Worm (Caenorhabditis elegans): Measurements from ENCODE around the gene ltd-1.

ltd-1 gene

DNA sequence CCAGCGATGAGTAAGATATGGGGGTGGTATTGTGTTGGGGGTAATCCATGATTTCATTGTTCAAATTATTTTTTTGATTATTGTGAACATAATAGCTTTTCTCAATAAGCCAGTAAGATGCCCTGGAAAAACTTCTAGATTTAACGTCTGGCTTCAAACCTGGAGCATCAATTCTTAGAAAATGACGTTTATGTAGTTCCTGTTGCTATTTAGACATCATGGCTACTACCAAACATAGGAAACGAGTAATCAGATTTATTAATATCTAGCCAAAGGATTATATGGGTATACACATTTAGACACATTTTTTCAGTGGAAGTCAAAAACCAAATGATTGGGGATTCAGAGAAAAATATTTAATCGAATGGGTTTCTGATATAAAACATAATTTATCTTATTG is 33.0 kb downstream of the ltd-1 start:
- TF ChIP-seq ceh-39 (tag; optimal IDR thresholded peaks at IDR 0.05) (no peak), cnd-1 (tag; optimal IDR thresholded peaks at IDR 0.05) (no peak), sptf-1 (tag; optimal IDR thresholded peaks at IDR 0.05) (no peak), tbx-8 (GFP tag; optimal IDR thresholded peaks at IDR 0.05) (no peak), zip-8 (tag; optimal IDR thresholded peaks at IDR 0.05) (no peak), unc-39 (tag; optimal IDR thresholded peaks at IDR 0.05) (no peak)

DNA sequence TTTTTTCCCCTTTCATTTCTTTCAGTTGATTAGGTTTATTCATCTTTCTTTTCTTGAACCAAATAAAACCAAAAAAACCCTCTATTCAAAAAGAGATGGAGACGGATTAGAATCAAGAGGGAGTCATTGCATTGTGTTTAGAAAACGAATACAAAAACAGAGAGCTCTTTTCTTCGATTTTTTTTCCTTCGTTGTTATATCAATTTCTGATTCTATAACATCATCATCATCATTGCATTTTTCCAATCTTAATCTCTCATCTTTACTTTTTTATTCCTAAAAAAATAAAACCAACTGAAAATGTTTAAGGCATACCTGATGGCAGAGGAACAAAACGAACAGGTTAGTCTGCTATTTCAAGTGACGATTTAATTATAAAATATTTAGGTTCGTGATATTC is 33.8 kb downstream of the ltd-1 start, which contains the start of gene T05H10.8:
T05H10.8 (plus strand) TSS at position 301 of the 400 bp plus-strand sequence.
- TF ChIP-seq unc-39 (tag; optimal IDR thresholded peaks at IDR 0.05) = no peak
- TF ChIP-seq zip-8 (tag; optimal IDR thresholded peaks at IDR 0.05) = no peak

DNA sequence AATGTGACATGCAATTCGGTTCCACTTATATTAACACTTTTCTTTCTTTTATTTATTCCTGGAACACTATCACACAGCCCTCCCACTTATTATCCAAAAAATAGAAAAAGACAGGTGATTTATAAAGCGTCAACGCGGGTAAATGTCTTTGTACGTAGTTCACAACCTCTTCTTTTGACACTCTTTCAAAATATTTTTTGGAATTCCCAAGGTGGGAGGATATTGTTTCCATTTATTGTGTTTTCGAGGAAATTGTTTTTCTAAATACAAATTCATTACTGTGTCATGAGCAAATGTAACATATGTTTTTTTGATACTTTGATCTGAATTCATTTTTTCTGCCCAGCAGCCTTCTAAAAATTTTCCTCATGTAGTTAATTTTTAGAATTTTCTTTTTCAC is 34.6 kb downstream of the ltd-1 start:
- no peak for TF ChIP-seq mab-5 (tag; optimal IDR thresholded peaks at IDR 0.05)
- TF ChIP-seq elt-3 (tag; optimal IDR thresholded peaks at IDR 0.05) = no peak
- no peak for TF ChIP-seq nhr-12 (tag; optimal IDR thresholded peaks at IDR 0.05)
- no peak for TF ChIP-seq nhr-76 (tag; optimal IDR thresholded peaks at IDR 0.05)
- no peak for TF ChIP-seq tbx-8 (GFP tag; optimal IDR thresholded peaks at IDR 0.05)
- no peak for TF ChIP-seq ztf-11 (tag; optimal IDR thresholded peaks at IDR 0.05)
- no peak for TF ChIP-seq unc-120 (tag; optimal IDR thresholded peaks at IDR 0.05; ENCODE audit: poor library complexity, severe bottlenecking)
- TF ChIP-seq blmp-1 (tag; optimal IDR thresholded peaks at IDR 0.05) = no peak
- TF ChIP-seq sptf-1 (tag; optimal IDR thresholded peaks at IDR 0.05) = no peak
- TF ChIP-seq sem-2 (GFP tag; optimal IDR thresholded peaks at IDR 0.05) = no peak
- TF ChIP-seq mls-2 (tag; optimal IDR thresholded peaks at IDR 0.05) = no peak
- no peak for TF ChIP-seq drap-1 (GFP tag; optimal IDR thresholded peaks at IDR 0.05)
- no peak for TF ChIP-seq hlh-1 (tag; optimal IDR thresholded peaks at IDR 0.05)
- TF ChIP-seq lin-32 (GFP tag; optimal IDR thresholded peaks at IDR 0.05) = no peak
- TF ChIP-seq lin-13 (tag; optimal IDR thresholded peaks at IDR 0.05) = no peak
- TF ChIP-seq unc-39 (tag; optimal IDR thresholded peaks at IDR 0.05) = no peak
- no peak for TF ChIP-seq snpc-4 (tag; optimal IDR thresholded peaks at IDR 0.05)
- no peak for TF ChIP-seq bed-3 (GFP tag; optimal IDR thresholded peaks at IDR 0.05)
- TF ChIP-seq unc-62 (GFP tag; optimal IDR thresholded peaks at IDR 0.05) = no peak

DNA sequence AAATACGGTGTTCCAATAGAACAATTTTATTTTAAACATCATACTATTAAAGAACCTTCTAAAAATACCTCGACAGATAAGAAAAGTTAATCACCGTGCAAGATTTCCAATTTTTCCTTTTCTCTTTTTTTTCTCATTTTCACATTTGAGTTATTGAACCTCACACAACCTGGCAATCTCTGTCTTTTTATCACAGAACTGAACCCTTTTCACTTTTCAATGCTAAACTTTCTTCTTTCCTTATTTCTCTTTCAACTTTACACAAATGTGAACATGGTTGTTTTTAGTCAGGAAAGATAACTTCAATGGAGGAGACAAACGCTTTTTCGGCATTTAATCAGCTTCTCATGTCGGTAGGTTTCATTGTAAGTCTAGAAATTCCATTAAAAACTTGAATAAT is 39.7 kb downstream of the ltd-1 start, which contains the start of gene T05H10.4:
T05H10.4 (plus strand) TSS at position 301 of the 400 bp plus-strand sequence.
- TF ChIP-seq elt-3 (tag; optimal IDR thresholded peaks at IDR 0.05) = no peak
- TF ChIP-seq lin-13 (tag; optimal IDR thresholded peaks at IDR 0.05) = no peak
- TF ChIP-seq unc-39 (tag; optimal IDR thresholded peaks at IDR 0.05) = no peak
- TF ChIP-seq mep-1 (tag; optimal IDR thresholded peaks at IDR 0.05) = no peak
- TF ChIP-seq drap-1 (GFP tag; optimal IDR thresholded peaks at IDR 0.05) = no peak
- no peak for TF ChIP-seq mab-5 (tag; optimal IDR thresholded peaks at IDR 0.05)
- no peak for TF ChIP-seq ztf-11 (tag; optimal IDR thresholded peaks at IDR 0.05)
- no peak for TF ChIP-seq nhr-2 (tag; optimal IDR thresholded peaks at IDR 0.05)
- TF ChIP-seq flh-1 (GFP tag; optimal IDR thresholded peaks at IDR 0.05) = no peak
- no peak for TF ChIP-seq unc-62 (GFP tag; optimal IDR thresholded peaks at IDR 0.05)
- TF ChIP-seq hlh-1 (tag; optimal IDR thresholded peaks at IDR 0.05) = no peak
- TF ChIP-seq bed-3 (GFP tag; optimal IDR thresholded peaks at IDR 0.05) = no peak
- TF ChIP-seq tbx-8 (GFP tag; optimal IDR thresholded peaks at IDR 0.05) = no peak

DNA sequence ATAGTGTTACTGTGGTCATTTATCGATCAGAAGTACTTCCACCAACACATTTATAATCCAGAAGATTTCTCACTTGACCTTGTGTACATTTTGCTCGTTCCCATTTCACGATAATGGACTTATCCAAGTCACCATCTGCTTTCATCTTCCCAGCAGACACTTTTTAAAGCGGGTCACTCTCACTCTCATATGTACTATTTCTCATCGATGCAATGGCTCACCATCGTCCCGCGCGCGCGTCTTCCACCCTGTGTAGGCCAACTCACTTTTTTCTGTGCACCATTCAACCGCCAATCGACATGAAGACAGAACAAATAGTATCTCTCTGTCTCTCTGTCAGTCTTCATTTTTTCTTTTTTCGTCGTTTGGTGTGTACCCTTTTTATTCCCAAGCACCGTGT is 40.4 kb downstream of the ltd-1 start:
- peak; percentile 33 for TF ChIP-seq ces-1 (GFP tag; optimal IDR thresholded peaks at IDR 0.05)
- TF ChIP-seq cnd-1 (tag; optimal IDR thresholded peaks at IDR 0.05) = peak; percentile 51
- no peak for TF ChIP-seq nhr-12 (tag; optimal IDR thresholded peaks at IDR 0.05)
- no peak for TF ChIP-seq lsy-2 (tag; optimal IDR thresholded peaks at IDR 0.05)

DNA sequence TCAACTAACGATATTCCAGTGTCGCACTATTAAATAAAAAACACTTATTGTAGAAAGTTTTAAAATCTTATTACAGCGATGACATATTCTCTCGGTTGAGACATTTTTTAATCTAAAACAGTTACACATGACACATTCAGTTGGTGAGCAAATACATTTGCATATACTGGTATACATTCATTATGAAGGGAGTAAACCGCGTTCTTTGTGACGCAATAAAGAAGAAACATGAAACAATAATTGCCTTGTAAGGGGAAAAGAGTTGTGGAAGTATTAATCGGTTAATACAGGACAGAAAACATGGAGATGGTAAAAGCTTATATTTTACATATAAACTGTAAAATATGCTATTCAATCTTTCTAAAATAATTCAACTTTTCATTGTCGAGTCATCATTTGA is 41.2 kb downstream of the ltd-1 start:
- TF ChIP-seq nhr-2 (tag; optimal IDR thresholded peaks at IDR 0.05) = peak; percentile 56
- no peak for TF ChIP-seq mep-1 (tag; optimal IDR thresholded peaks at IDR 0.05)
- TF ChIP-seq zip-8 (tag; optimal IDR thresholded peaks at IDR 0.05) = peak; percentile 94
- no peak for TF ChIP-seq ceh-39 (tag; optimal IDR thresholded peaks at IDR 0.05)

DNA sequence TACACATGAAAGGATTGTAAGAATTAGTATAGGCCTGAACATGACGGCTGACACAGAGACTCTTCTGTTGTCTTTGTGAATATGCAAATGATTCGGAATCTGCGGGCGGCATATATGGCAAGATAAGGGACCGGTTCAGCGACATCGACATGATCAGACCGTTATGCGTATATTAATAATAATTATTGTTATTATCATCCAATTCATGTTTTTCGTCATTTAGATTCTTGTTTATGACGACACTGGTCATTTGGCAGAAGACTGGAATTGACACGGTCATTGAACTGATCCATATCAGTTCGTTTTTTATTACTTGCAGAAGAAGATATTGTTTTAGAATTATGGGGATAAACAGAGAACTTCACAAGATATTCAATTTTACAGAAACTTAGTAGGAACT is 42.1 kb downstream of the ltd-1 start, which contains the start of gene mtre-1:
mtre-1 (minus strand) TSS at position 101 of the 400 bp plus-strand sequence.
- TF ChIP-seq lin-32 (GFP tag; optimal IDR thresholded peaks at IDR 0.05) (no peak), elt-3 (tag; optimal IDR thresholded peaks at IDR 0.05) (no peak), elt-1 (tag; optimal IDR thresholded peaks at IDR 0.05; ENCODE audit: borderline replicate concordance, insufficient read depth) (peak; percentile 41)
